Worm (Caenorhabditis elegans) whole organism, mixed stage, embryonic: Measurements from ENCODE around the gene Y36E3A.2.

ENCODE experiments used
- M03D4.4 ChIP-seq: sonication (generic microtip); optimal IDR thresholded peaks from 2 replicates; lab custom pipeline; 2017; ENCODE audit warnings: mild to moderate bottlenecking, missing genetic modification characterization, missing compliant biosample characterization
- ceh-43 ChIP-seq: fragments of 200-800 bp; sonication (Bioruptor generic); optimal IDR thresholded peaks from 2 replicates; lab custom pipeline; 2018; ENCODE audit warnings: mild to moderate bottlenecking, missing genetic modification characterization, moderate library complexity, missing compliant biosample characterization
- ces-1 ChIP-seq: fragments of 150-350 bp; optimal IDR thresholded peaks from 2 replicates; lab custom pipeline; 2014; ENCODE audit warnings: missing biosample characterization, missing genetic modification reagents, missing genetic modification characterization
- elt-1 ChIP-seq: sonication (generic microtip); optimal IDR thresholded peaks from 2 replicates; lab custom pipeline; 2017; ENCODE audit warnings: missing genetic modification characterization, mild to moderate bottlenecking, missing compliant biosample characterization, antibody characterized with exemption, moderate library complexity, borderline replicate concordance; ENCODE audit not compliant: insufficient read depth
- ham-2 ChIP-seq: fragments of 200-800 bp; sonication (Bioruptor generic); optimal IDR thresholded peaks from 2 replicates; lab custom pipeline; 2018; ENCODE audit warnings: mild to moderate bottlenecking, missing genetic modification characterization, missing compliant biosample characterization
- hlh-1 ChIP-seq: fragments of 150-350 bp; optimal IDR thresholded peaks from 2 replicates; lab custom pipeline; 2014; ENCODE audit warnings: missing biosample characterization, missing genetic modification reagents, missing genetic modification characterization
- mab-5 ChIP-seq: fragments of 150-350 bp; optimal IDR thresholded peaks from 2 replicates; lab custom pipeline; 2014; ENCODE audit warnings: missing biosample characterization, missing genetic modification characterization
- nhr-12 ChIP-seq: fragments of 150-350 bp; optimal IDR thresholded peaks from 2 replicates; lab custom pipeline; 2014; ENCODE audit warnings: missing biosample characterization, missing genetic modification characterization
- nhr-237 ChIP-seq: fragments of 150-350 bp; optimal IDR thresholded peaks from 2 replicates; lab custom pipeline; 2014; ENCODE audit warnings: missing biosample characterization, missing genetic modification characterization
- sem-2 ChIP-seq: fragments of 200-800 bp; sonication (Bioruptor generic); optimal IDR thresholded peaks from 2 replicates; lab custom pipeline; 2018; ENCODE audit warnings: mild to moderate bottlenecking, missing genetic modification characterization, missing compliant biosample characterization
- snpc-4 ChIP-seq: fragments of 150-350 bp; optimal IDR thresholded peaks from 2 replicates; lab custom pipeline; 2014; ENCODE audit warnings: missing biosample characterization, missing genetic modification characterization
- unc-62 ChIP-seq: fragments of 150-350 bp; optimal IDR thresholded peaks from 2 replicates; lab custom pipeline; 2014; ENCODE audit warnings: missing biosample characterization, missing genetic modification reagents, missing genetic modification characterization
- ztf-11 ChIP-seq: fragments of 150-350 bp; optimal IDR thresholded peaks from 2 replicates; lab custom pipeline; 2014; ENCODE audit warnings: missing biosample characterization, missing genetic modification characterization

- TF ChIP-seq nhr-237 (tag; lab: Kevin White, UChicago) (no peak), nhr-12 (tag; lab: Kevin White, UChicago) (no peak), unc-62 (no peak), ces-1 (GFP tag; lab: Kevin White, UChicago) (no peak), ceh-43 (GFP tag; lab: Kevin White, UChicago) (no peak), elt-1 (tag; lab: Kevin White, UChicago) (no peak), snpc-4 (tag; lab: Kevin White, UChicago) (no peak), ham-2 (no peak), ztf-11 (tag; lab: Kevin White, UChicago) (no peak), mab-5 (tag; lab: Kevin White, UChicago) (no peak), M03D4.4 (tag; lab: Kevin White, UChicago) (no peak), hlh-1 (tag; lab: Kevin White, UChicago) (no peak), sem-2 (no peak)
Measured at ce11 chrV:15384733-15385132, 41.1 kb upstream of the Y36E3A.2 start, which contains the start of gene str-102.
